Fruit fly (Drosophila melanogaster) whole organism, embryonic: ENCODE measurements around the gene CG9360.

Source experiments
- Adf1 ChIP-seq: fragments of 200-800 bp; sonication (Bioruptor generic); IDR thresholded peaks from 2 replicates; pipeline ENCODE4 v1.3.6; 2022; ENCODE audit warnings: missing biosample characterization, missing genetic modification characterization
- CG12155 ChIP-seq: fragments of 200-800 bp; sonication (Bioruptor generic); optimal IDR thresholded peaks from 3 replicates; lab custom pipeline; 2016; ENCODE audit warnings: missing biosample characterization, missing genetic modification characterization
- CG12769 ChIP-seq: fragments of 200-800 bp; sonication (Bioruptor generic); optimal IDR thresholded peaks from 2 replicates; lab custom pipeline; 2019; ENCODE audit warnings: missing biosample characterization, mild to moderate bottlenecking, missing genetic modification characterization, moderate library complexity
- CG14014 ChIP-seq: fragments of 200-800 bp; sonication (Bioruptor generic); IDR thresholded peaks from 2 replicates; pipeline ENCODE4 v1.3.6; 2022; ENCODE audit warnings: missing biosample characterization, missing genetic modification characterization
- CG14710 ChIP-seq: fragments of 200-800 bp; sonication (Bioruptor generic); optimal IDR thresholded peaks from 3 replicates; lab custom pipeline; 2019; ENCODE audit warnings: missing biosample characterization, mild to moderate bottlenecking, missing genetic modification characterization, moderate library complexity
- CG15514 ChIP-seq: fragments of 200-800 bp; sonication (Bioruptor generic); optimal IDR thresholded peaks from 3 replicates; lab custom pipeline; 2017; ENCODE audit warnings: missing biosample characterization, missing genetic modification characterization, mild to moderate bottlenecking, moderate library complexity, missing genetic modification reagents
- CG18262 ChIP-seq: fragments of 200-800 bp; optimal IDR thresholded peaks from 3 replicates; lab custom pipeline; 2019; ENCODE audit warnings: missing biosample characterization, mild to moderate bottlenecking, missing genetic modification characterization, moderate library complexity
- CG18599 ChIP-seq: fragments of 200-800 bp; sonication (Bioruptor generic); optimal IDR thresholded peaks from 3 replicates; lab custom pipeline; 2017; ENCODE audit warnings: missing biosample characterization, missing genetic modification characterization, mild to moderate bottlenecking, moderate library complexity, missing genetic modification reagents
- CG2889 ChIP-seq: fragments of 200-800 bp; sonication (Bioruptor generic); IDR thresholded peaks from 3 replicates; pipeline ENCODE4 v1.3.6; 2022; ENCODE audit warnings: missing biosample characterization, missing genetic modification characterization
- CG34224 ChIP-seq: fragments of 200-800 bp; sonication (Bioruptor generic); IDR thresholded peaks from 3 replicates; pipeline ENCODE4 v1.3.6; 2022; ENCODE audit warnings: missing biosample characterization, missing genetic modification characterization; ENCODE audit not compliant: partially characterized antibody
- CG5245 ChIP-seq: fragments of 200-800 bp; sonication (Bioruptor generic); optimal IDR thresholded peaks from 3 replicates; lab custom pipeline; 2016; ENCODE audit warnings: missing biosample characterization, missing genetic modification characterization
- CG6175 ChIP-seq: fragments of 200-800 bp; sonication (Bioruptor generic); IDR thresholded peaks from 3 replicates; pipeline ENCODE4 v1.3.6; 2022; ENCODE audit warnings: missing biosample characterization, missing genetic modification characterization
- Camta ChIP-seq: fragments of 200-800 bp; sonication (Bioruptor generic); optimal IDR thresholded peaks from 2 replicates; lab custom pipeline; 2016; ENCODE audit warnings: missing biosample characterization, missing genetic modification characterization
- Doc2 ChIP-seq: fragments of 200-800 bp; sonication (Bioruptor generic); IDR thresholded peaks from 2 replicates; pipeline ENCODE4 v1.3.6; 2022; ENCODE audit warnings: missing biosample characterization, missing genetic modification characterization
- HHEX ChIP-seq: fragments of 200-800 bp; sonication (Bioruptor generic); optimal IDR thresholded peaks from 3 replicates; lab custom pipeline; 2017; ENCODE audit warnings: missing biosample characterization, mild to moderate bottlenecking, missing genetic modification characterization, missing genetic modification reagents
- Hr39 ChIP-seq: fragments of >200 bp; optimal IDR thresholded peaks from 2 replicates; lab custom pipeline; 2017
- Hr78 ChIP-seq, 2 experiments: fragments of 200-800 bp in 1 of 2; fragments of >200 bp in 1 of 2; sonication (Bioruptor generic) in 1 of 2; optimal IDR thresholded peaks; 2 replicates each; lab custom pipeline; 2017 to 2019; ENCODE audit warnings: missing biosample characterization in 2 of 2, missing genetic modification characterization in 2 of 2, mild to moderate bottlenecking in 1 of 2, moderate library complexity in 1 of 2
- Nf-YC ChIP-seq: fragments of 200-800 bp; optimal IDR thresholded peaks from 3 replicates; lab custom pipeline; 2019; ENCODE audit warnings: missing biosample characterization, mild to moderate bottlenecking, missing genetic modification characterization, moderate library complexity
- Pdp1 ChIP-seq, 2 experiments: fragments of 200-800 bp; sonication (Bioruptor generic); optimal IDR thresholded peaks; 3 replicates each; lab custom pipeline; 2016; ENCODE audit warnings: missing biosample characterization in 2 of 2, missing genetic modification characterization in 2 of 2, mild to moderate bottlenecking in 1 of 2, moderate library complexity in 1 of 2
- Sry-δ ChIP-seq: fragments of 200-800 bp; sonication (Bioruptor generic); optimal IDR thresholded peaks from 2 replicates; lab custom pipeline; 2016; ENCODE audit warnings: missing biosample characterization, missing genetic modification characterization
- Trl ChIP-seq, 3 experiments: fragments of >200 bp in 2 of 3; fragments of 200-800 bp in 1 of 3; sonication (Bioruptor generic) in 1 of 3; optimal IDR thresholded peaks; 2 replicates in 1 of 3; 3 replicates in 2 of 3; lab custom pipeline; 2016 to 2017; ENCODE audit warnings: missing biosample characterization in 1 of 3, missing genetic modification characterization in 1 of 3
- Xbp1 ChIP-seq: fragments of 200-800 bp; sonication (Bioruptor generic); optimal IDR thresholded peaks from 3 replicates; lab custom pipeline; 2016; ENCODE audit warnings: missing biosample characterization, mild to moderate bottlenecking, missing genetic modification characterization
- YL-1 ChIP-seq: fragments of 200-800 bp; sonication (Bioruptor generic); optimal IDR thresholded peaks from 3 replicates; lab custom pipeline; 2017; ENCODE audit warnings: missing biosample characterization, mild to moderate bottlenecking, missing genetic modification characterization
- ab ChIP-seq: fragments of 200-800 bp; sonication (Bioruptor generic); optimal IDR thresholded peaks from 2 replicates; lab custom pipeline; 2016; ENCODE audit warnings: missing biosample characterization, missing genetic modification characterization
- abd-A ChIP-seq: fragments of 200-800 bp; sonication (Bioruptor generic); optimal IDR thresholded peaks from 3 replicates; lab custom pipeline; 2019; ENCODE audit warnings: missing biosample characterization, mild to moderate bottlenecking, missing genetic modification characterization, moderate library complexity
- ap ChIP-seq: fragments of 200-800 bp; sonication (Bioruptor generic); IDR thresholded peaks from 2 replicates; pipeline ENCODE4 v1.3.6; 2022; ENCODE audit warnings: missing biosample characterization, missing genetic modification characterization
- bsh ChIP-seq, 2 experiments: fragments of 200-800 bp; sonication (Bioruptor generic); optimal IDR thresholded peaks; 2 replicates each; lab custom pipeline; 2017 to 2018; ENCODE audit warnings: mild to moderate bottlenecking in 2 of 2, missing biosample characterization in 2 of 2, missing genetic modification characterization in 2 of 2, moderate library complexity in 1 of 2
- chinmo ChIP-seq: fragments of 200-800 bp; sonication (Bioruptor generic); IDR thresholded peaks from 4 replicates; pipeline ENCODE4 v1.3.6; 2022; ENCODE audit warnings: missing biosample characterization, missing genetic modification characterization; ENCODE audit not compliant: partially characterized antibody
- chm ChIP-seq: fragments of 200-800 bp; sonication (Bioruptor generic); IDR thresholded peaks from 2 replicates; pipeline ENCODE4 v1.3.6; 2022; ENCODE audit warnings: missing biosample characterization, missing genetic modification characterization
- croc ChIP-seq: fragments of 200-800 bp; sonication (Bioruptor generic); conservative IDR thresholded peaks from 3 replicates; pipeline ENCODE4 v1.3.6; 2022; ENCODE audit warnings: missing biosample characterization, missing genetic modification characterization
- crp ChIP-seq, 2 experiments: fragments of 200-800 bp; sonication (Bioruptor generic); optimal IDR thresholded peaks; 2 replicates in 1 of 2; 3 replicates in 1 of 2; lab custom pipeline; 2017; ENCODE audit warnings: missing biosample characterization in 2 of 2, missing genetic modification characterization in 2 of 2, mild to moderate bottlenecking in 1 of 2, moderate library complexity in 1 of 2
- fd102C ChIP-seq: fragments of 200-800 bp; sonication (Bioruptor generic); optimal IDR thresholded peaks from 2 replicates; lab custom pipeline; 2018; ENCODE audit warnings: missing biosample characterization, mild to moderate bottlenecking, missing genetic modification characterization, moderate library complexity
- gem ChIP-seq: fragments of 200-800 bp; sonication (Bioruptor generic); optimal IDR thresholded peaks from 2 replicates; lab custom pipeline; 2019; ENCODE audit warnings: missing biosample characterization, mild to moderate bottlenecking, missing genetic modification characterization, moderate library complexity
- gfzf ChIP-seq: fragments of 200-800 bp; sonication (Bioruptor generic); optimal IDR thresholded peaks from 2 replicates; lab custom pipeline; 2016; ENCODE audit warnings: missing biosample characterization, mild to moderate bottlenecking, missing genetic modification characterization, moderate library complexity
- grn ChIP-seq: fragments of 200-800 bp; sonication (Bioruptor generic); optimal IDR thresholded peaks from 3 replicates; lab custom pipeline; 2017; ENCODE audit warnings: missing biosample characterization, missing genetic modification characterization
- insv ChIP-seq, 2 experiments: fragments of 200-800 bp; sonication (Bioruptor generic); optimal IDR thresholded peaks; 3 replicates each; lab custom pipeline; 2016 to 2018; ENCODE audit warnings: missing biosample characterization in 2 of 2, missing genetic modification characterization in 2 of 2
- knrl ChIP-seq: fragments of 200-800 bp; sonication (Bioruptor generic); IDR thresholded peaks from 3 replicates; pipeline ENCODE4 v1.3.6; 2022; ENCODE audit warnings: missing biosample characterization, missing genetic modification characterization; ENCODE audit not compliant: partially characterized antibody
- lab ChIP-seq: fragments of 200-800 bp; sonication (Bioruptor generic); optimal IDR thresholded peaks from 3 replicates; lab custom pipeline; 2017; ENCODE audit warnings: missing biosample characterization, missing genetic modification characterization, mild to moderate bottlenecking, moderate library complexity, missing genetic modification reagents
- lbe ChIP-seq: fragments of 200-800 bp; sonication (Bioruptor generic); optimal IDR thresholded peaks from 2 replicates; lab custom pipeline; 2016; ENCODE audit warnings: missing biosample characterization, mild to moderate bottlenecking, missing genetic modification characterization
- peb ChIP-seq: fragments of 200-800 bp; sonication (Bioruptor generic); IDR thresholded peaks from 2 replicates; pipeline ENCODE4 v1.3.6; 2022; ENCODE audit warnings: missing biosample characterization, missing genetic modification characterization
- pros ChIP-seq: fragments of 200-800 bp; sonication (Bioruptor generic); optimal IDR thresholded peaks from 3 replicates; lab custom pipeline; 2019; ENCODE audit warnings: missing biosample characterization, mild to moderate bottlenecking, missing genetic modification characterization, moderate library complexity
- pzg ChIP-seq: fragments of 200-800 bp; sonication (Bioruptor generic); optimal IDR thresholded peaks from 3 replicates; lab custom pipeline; 2018; ENCODE audit warnings: missing biosample characterization, mild to moderate bottlenecking, missing genetic modification characterization, moderate library complexity
- row ChIP-seq: fragments of 200-800 bp; sonication (Bioruptor generic); IDR thresholded peaks from 3 replicates; pipeline ENCODE4 v1.3.6; 2022; ENCODE audit warnings: missing biosample characterization, missing genetic modification characterization
- sd ChIP-seq: fragments of 200-800 bp; sonication (Bioruptor generic); optimal IDR thresholded peaks from 3 replicates; lab custom pipeline; 2018; ENCODE audit warnings: missing biosample characterization, mild to moderate bottlenecking, missing genetic modification characterization, moderate library complexity
- shn ChIP-seq: fragments of 200-800 bp; sonication (Bioruptor generic); optimal IDR thresholded peaks from 3 replicates; lab custom pipeline; 2016; ENCODE audit warnings: missing biosample characterization, missing genetic modification characterization
- so ChIP-seq: fragments of 200-800 bp; sonication (Bioruptor generic); IDR thresholded peaks from 3 replicates; pipeline ENCODE4 v1.3.6; 2022; ENCODE audit warnings: missing biosample characterization, missing genetic modification characterization
- zf30C ChIP-seq: fragments of 200-800 bp; sonication (Bioruptor generic); optimal IDR thresholded peaks from 3 replicates; lab custom pipeline; 2018; ENCODE audit warnings: missing biosample characterization, mild to moderate bottlenecking, missing genetic modification characterization

CG9360 gene

dm6 chrX:11806196-11806595 lies 41.8 kb upstream of the CG9360 start (continued):
- TF ChIP-seq CG18599 (GFP tag; lab: Kevin White, UChicago) (peak; percentile 52), CG5245 (GFP tag; lab: Kevin White, UChicago) (no peak), so (no peak), CG18262 (no peak), croc (GFP tag; lab: Robert Waterston, UW) (no peak), HHEX (GFP tag; lab: Kevin White, UChicago) (peak; percentile 17), CG12769 (tag; lab: Kevin White, UChicago) (no peak), fd102C (GFP tag; lab: Kevin White, UChicago) (no peak), chm (GFP tag; lab: Robert Waterston, UW) (peak; percentile 55), CG14014 (GFP tag; lab: Robert Waterston, UW) (peak; percentile 43; the same call in 1 of the 2 replicates), Hr78 (GFP tag; optimal IDR thresholded peaks at IDR 0.05; lab: Kevin White, UChicago) (no peak), knrl (GFP tag; lab: Robert Waterston, UW) (0 out of 3 replicates have a peak, but pooled peaks have one; percentile 27), ap (GFP tag; lab: Robert Waterston, UW) (no peak), peb (GFP tag; lab: Robert Waterston, UW) (no peak), gem (tag; lab: Kevin White, UChicago) (no peak), lab (GFP tag; lab: Kevin White, UChicago) (peak; percentile 48), bsh (GFP tag; optimal IDR thresholded peaks at IDR 0.05; lab: Kevin White, UChicago) (peak in 1 of 2 experiments; percentile 3), CG14710 (peak; percentile 15), shn (GFP tag; lab: Kevin White, UChicago) (no peak), CG12155 (GFP tag; lab: Kevin White, UChicago) (no peak), insv (GFP tag; optimal IDR thresholded peaks at IDR 0.05; lab: Kevin White, UChicago) (no peak), Hr39 (lab: Kevin White, UChicago) (no peak), Doc2 (GFP tag; lab: Robert Waterston, UW) (no peak), row (GFP tag; lab: Robert Waterston, UW) (0 out of 3 replicates have a peak, but pooled peaks have one; percentile 8), lbe (peak; percentile 33)

- TF ChIP-seq gfzf (GFP tag; lab: Kevin White, UChicago) (peak; percentile 17), ab (GFP tag; lab: Kevin White, UChicago) (no peak), sd (tag; lab: Kevin White, UChicago) (peak; percentile 23), abd-A (tag; lab: Kevin White, UChicago) (peak; percentile 75), Camta (GFP tag; lab: Kevin White, UChicago) (no peak), Nf-YC (tag; lab: Kevin White, UChicago) (peak; percentile 90), Xbp1 (GFP tag; lab: Kevin White, UChicago) (peak; percentile 98), CG34224 (peak; percentile 64), grn (peak; percentile 7), croc (GFP tag; lab: Robert Waterston, UW) (no peak), CG15514 (peak; percentile 35), CG2889 (GFP tag; lab: Robert Waterston, UW) (no peak), chinmo (GFP tag; lab: Robert Waterston, UW) (0 out of 4 replicates have a peak, but pooled peaks have one; percentile 53), zf30C (GFP tag; lab: Kevin White, UChicago) (peak; percentile 38), Trl (optimal IDR thresholded peaks at IDR 0.05; lab: Kevin White, UChicago) (peak; percentile 71 to 87), Trl (GFP tag; optimal IDR thresholded peaks at IDR 0.05; lab: Kevin White, UChicago) (peak; percentile 51), crp (GFP tag; optimal IDR thresholded peaks at IDR 0.05; lab: Kevin White, UChicago) (peak in 1 of 2 experiments; percentile 32), pros (peak; percentile 48), bsh (GFP tag; optimal IDR thresholded peaks at IDR 0.05; lab: Kevin White, UChicago) (peak in 1 of 2 experiments; percentile 38), pzg (GFP tag; lab: Kevin White, UChicago) (peak; percentile 12), YL-1 (GFP tag; lab: Kevin White, UChicago) (peak; percentile 29), Pdp1 (GFP tag; optimal IDR thresholded peaks at IDR 0.05; lab: Kevin White, UChicago) (peak in 1 of 2 experiments; percentile 4), Adf1 (GFP tag; lab: Robert Waterston, UW) (peak; percentile 79), Sry-δ (peak; percentile 1), CG6175 (GFP tag; lab: Robert Waterston, UW) (peak; percentile 9; the same call in 1 of the 3 replicates)
Measured at dm6 chrX:11805066-11805766, 40.8 kb upstream of the CG9360 start.
